Worm (Caenorhabditis elegans): ENCODE results near the gene clec-4.

DNA sequence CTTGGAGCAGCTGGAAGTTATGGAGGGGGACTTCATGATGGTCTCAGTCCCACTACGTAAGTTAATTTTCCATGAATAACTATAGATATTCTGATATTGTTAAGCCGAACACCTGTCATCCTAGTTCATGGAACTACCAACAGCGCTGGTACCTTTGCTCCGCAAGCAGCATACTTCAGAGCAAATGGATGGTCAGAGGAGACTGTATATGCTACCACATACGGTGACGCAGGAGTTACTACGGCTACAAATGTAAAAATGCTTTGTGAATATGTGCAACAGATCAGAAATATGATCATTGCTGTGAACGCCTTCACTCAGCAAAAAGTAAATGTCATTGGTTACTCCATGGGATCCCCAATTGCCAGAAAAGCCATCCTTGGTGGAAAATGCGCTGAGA, 25.2 kb upstream of the clec-4 start:
- TF ChIP-seq nhr-80 (tag; optimal IDR thresholded peaks at IDR 0.05) (no peak), ceh-58 (GFP tag; IDR thresholded peaks at IDR 0.05) (no peak), sea-2 (GFP tag; IDR thresholded peaks at IDR 0.05) (no peak), F22D6.2 (tag; optimal IDR thresholded peaks at IDR 0.05) (no peak), K12H6.12 (tag; optimal IDR thresholded peaks at IDR 0.05) (no peak)

Data from whole organism, young adult.